Worm (Caenorhabditis elegans) whole organism, mixed stage, embryonic: ENCODE data around the gene BE10.5.

Experiments
- elt-3 ChIP-seq: fragments of 150-350 bp; optimal IDR thresholded peaks from 2 replicates; lab custom pipeline; 2014; ENCODE audit warnings: missing biosample characterization, missing genetic modification characterization
- lsy-2 ChIP-seq: fragments of 150-350 bp; optimal IDR thresholded peaks from 2 replicates; lab custom pipeline; 2014; ENCODE audit warnings: missing biosample characterization, missing genetic modification characterization
- nhr-237 ChIP-seq: fragments of 150-350 bp; optimal IDR thresholded peaks from 2 replicates; lab custom pipeline; 2014; ENCODE audit warnings: missing biosample characterization, missing genetic modification characterization
- nhr-28 ChIP-seq: fragments of 150-350 bp; optimal IDR thresholded peaks from 2 replicates; lab custom pipeline; 2014; ENCODE audit warnings: missing biosample characterization, missing genetic modification characterization
- snpc-4 ChIP-seq: fragments of 150-350 bp; optimal IDR thresholded peaks from 2 replicates; lab custom pipeline; 2014; ENCODE audit warnings: missing biosample characterization, missing genetic modification characterization
- sptf-1 ChIP-seq: sonication (generic microtip); optimal IDR thresholded peaks from 2 replicates; lab custom pipeline; 2017; ENCODE audit warnings: mild to moderate bottlenecking, missing genetic modification characterization, moderate library complexity, missing compliant biosample characterization

DNA sequence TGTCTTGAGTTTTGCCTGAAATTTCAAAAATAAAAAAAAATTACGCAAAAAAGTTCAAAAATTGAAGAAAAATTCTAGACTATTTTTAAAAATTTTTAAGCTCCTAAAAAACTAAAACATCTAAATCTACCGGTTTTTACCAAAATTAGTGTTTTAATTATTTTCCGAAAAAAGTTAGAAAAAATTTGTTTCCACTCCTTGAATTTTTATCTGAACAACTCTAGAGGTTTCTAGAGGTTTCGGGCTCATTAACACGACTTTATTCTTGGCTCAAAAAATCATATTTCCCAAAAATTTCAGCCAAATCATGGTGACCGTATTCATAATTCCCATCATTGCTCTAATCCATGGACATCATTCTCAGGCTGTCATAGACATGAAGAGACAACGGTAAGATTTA lies 21.8 kb downstream of the BE10.5 start, which contains the start of gene lgc-37:
- TF ChIP-seq lsy-2 (tag; lab: Kevin White, UChicago), result no peak
- no peak for TF ChIP-seq nhr-28
- TF ChIP-seq snpc-4 (tag; lab: Kevin White, UChicago), result no peak
- no peak for TF ChIP-seq elt-3
- TF ChIP-seq nhr-237 (tag; lab: Kevin White, UChicago), result no peak
- no peak for TF ChIP-seq sptf-1 (tag; lab: Kevin White, UChicago)
